Fruit fly (Drosophila melanogaster): ENCODE data around the gene MED31.

Gene MED31

DNA sequence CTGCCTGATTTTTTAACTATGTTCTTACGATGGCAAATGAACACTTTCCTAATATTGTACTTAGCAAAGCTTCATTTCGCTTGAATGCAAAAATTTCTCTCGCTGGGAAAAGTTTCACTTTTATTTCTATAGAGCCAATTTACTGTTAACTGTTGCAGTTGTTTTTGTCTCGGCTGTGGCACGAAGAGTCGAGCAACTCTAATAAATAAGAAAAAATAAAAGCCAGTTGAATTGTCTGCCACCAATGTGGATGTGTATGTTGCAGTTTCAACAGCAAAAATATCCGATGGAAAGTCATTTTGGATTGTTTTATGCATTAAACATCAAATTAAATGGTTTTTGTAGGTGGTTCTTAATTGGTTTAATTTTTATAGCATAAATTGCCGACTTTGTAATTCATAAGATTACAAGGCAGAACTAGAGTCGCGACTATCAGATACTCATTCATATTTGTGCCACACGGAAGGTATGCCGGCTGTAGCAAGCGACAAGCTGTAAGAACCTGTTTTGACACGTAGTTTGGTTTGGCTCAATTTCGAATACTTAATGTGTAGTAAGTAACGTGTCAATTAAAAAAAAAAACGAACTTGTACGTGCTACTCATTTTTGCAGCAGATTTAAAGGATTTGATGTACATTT lies 24.4 kb downstream of the MED31 start (continued):
- TF ChIP-seq CG31388 (GFP tag; optimal IDR thresholded peaks at IDR 0.05) (no peak), pho (GFP tag; optimal IDR thresholded peaks at IDR 0.05) (no peak), D19A (tag; optimal IDR thresholded peaks at IDR 0.05) (no peak), cas (GFP tag; IDR thresholded peaks at IDR 0.05) (no peak), Sin3A (optimal IDR thresholded peaks at IDR 0.05) (no peak), lab (GFP tag; optimal IDR thresholded peaks at IDR 0.05) (no peak), vnd (GFP tag; IDR thresholded peaks at IDR 0.05; ENCODE audit: partially characterized antibody) (peak; percentile 60), croc (GFP tag; conservative IDR thresholded peaks at IDR 0.05) (no peak), ac (GFP tag; optimal IDR thresholded peaks at IDR 0.05) (no peak), Rx (GFP tag; IDR thresholded peaks at IDR 0.05) (no peak), Jarid2 (GFP tag; optimal IDR thresholded peaks at IDR 0.05) (no peak), CG1647 (GFP tag; optimal IDR thresholded peaks at IDR 0.05) (no peak), onecut (GFP tag; IDR thresholded peaks at IDR 0.05) (no peak), jing (GFP tag; optimal IDR thresholded peaks at IDR 0.05) (no peak), sob (GFP tag; IDR thresholded peaks at IDR 0.05) (no peak), fru (optimal IDR thresholded peaks at IDR 0.05) (no peak), CG33213 (GFP tag; optimal IDR thresholded peaks at IDR 0.05) (no peak), CG4730 (GFP tag; IDR thresholded peaks at IDR 0.05) (no peak), Neu2 (GFP tag; optimal IDR thresholded peaks at IDR 0.05; ENCODE audit: borderline replicate concordance) (no peak), tna (GFP tag; IDR thresholded peaks at IDR 0.05; ENCODE audit: partially characterized antibody) (peak; percentile 84), CG4707 (GFP tag; optimal IDR thresholded peaks at IDR 0.05) (no peak), bcd (GFP tag; optimal IDR thresholded peaks at IDR 0.05) (no peak), CG7839 (tag; optimal IDR thresholded peaks at IDR 0.05) (no peak), exex (tag; optimal IDR thresholded peaks at IDR 0.05) (no peak), ranshi (GFP tag; IDR thresholded peaks at IDR 0.05) (no peak), YL-1 (GFP tag; optimal IDR thresholded peaks at IDR 0.05) (no peak)

DNA sequence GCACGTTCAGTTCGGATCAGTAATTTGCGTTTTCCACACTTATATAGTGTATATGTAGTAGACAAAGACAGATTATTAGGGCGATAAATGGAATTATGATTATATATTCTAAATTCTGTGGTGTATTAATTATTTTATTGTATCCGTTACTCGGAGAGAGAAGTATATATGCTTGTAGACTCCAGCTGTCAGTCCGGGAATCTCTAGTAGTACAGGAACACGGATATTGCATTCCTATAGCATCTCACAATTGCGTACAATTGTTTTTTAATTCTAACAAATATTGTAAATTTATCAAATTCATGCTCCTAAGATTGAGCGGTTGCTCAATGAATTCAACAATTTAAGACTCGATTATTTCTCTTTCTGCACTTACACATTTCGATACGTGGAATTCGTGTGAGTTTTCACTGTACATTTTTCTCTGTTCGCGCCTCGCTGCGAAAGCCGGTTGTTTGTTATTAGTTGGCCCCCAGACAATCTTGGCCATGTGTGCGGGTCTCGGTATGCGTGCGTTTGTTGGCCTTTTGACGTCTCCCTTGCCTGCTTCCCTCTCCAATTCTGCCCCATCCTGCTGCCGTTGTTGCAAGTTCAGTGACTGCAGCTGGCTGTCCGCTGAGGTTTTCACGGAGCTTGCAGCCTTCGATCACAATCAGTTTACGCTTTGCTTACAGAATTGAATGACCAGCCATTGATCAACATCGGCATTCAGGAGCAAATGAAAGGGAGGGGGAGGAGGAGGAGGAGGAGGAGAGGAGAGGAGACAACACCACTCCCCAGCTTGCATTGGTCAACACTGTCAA lies 25.8 kb downstream of the MED31 start:
- peak; percentile 14 for TF ChIP-seq CG18262 (tag; optimal IDR thresholded peaks at IDR 0.05)
- TF ChIP-seq CG7372 (GFP tag; IDR thresholded peaks at IDR 0.05): no peak
- no peak for TF ChIP-seq CG5953 (GFP tag; IDR thresholded peaks at IDR 0.05)
- peak; percentile 9 for TF ChIP-seq sd (tag; optimal IDR thresholded peaks at IDR 0.05)
- no peak for TF ChIP-seq CG2199 (GFP tag; IDR thresholded peaks at IDR 0.05)
- no peak for TF ChIP-seq Ada2b (GFP tag; IDR thresholded peaks at IDR 0.05)
- peak in 1 of 2 experiments; percentile 18 for TF ChIP-seq bsh (GFP tag; optimal IDR thresholded peaks at IDR 0.05)
- TF ChIP-seq dmrt99B (tag; optimal IDR thresholded peaks at IDR 0.05): peak; percentile 0
- no peak for TF ChIP-seq Blimp-1 (GFP tag; optimal IDR thresholded peaks at IDR 0.05)
- peak; percentile 11 for TF ChIP-seq Med (GFP tag)
- TF ChIP-seq Vsx1 (GFP tag; optimal IDR thresholded peaks at IDR 0.05): no peak
- no peak for TF ChIP-seq mirr (GFP tag; optimal IDR thresholded peaks at IDR 0.05)
- no peak for TF ChIP-seq vfl (GFP tag; optimal IDR thresholded peaks at IDR 0.05)
- no peak for TF ChIP-seq sqz (GFP tag; optimal IDR thresholded peaks at IDR 0.05)
- no peak for TF ChIP-seq Bteb2 (GFP tag; optimal IDR thresholded peaks at IDR 0.05)
- 0 out of 2 replicates have a peak, but pooled peaks have one; percentile 11 for TF ChIP-seq CG31441 (GFP tag; IDR thresholded peaks at IDR 0.05)
- 0 out of 4 replicates have a peak, but pooled peaks have one; percentile 14 for TF ChIP-seq chinmo (GFP tag; IDR thresholded peaks at IDR 0.05; ENCODE audit: partially characterized antibody)
- TF ChIP-seq gsb (GFP tag; IDR thresholded peaks at IDR 0.05): no peak
- no peak for TF ChIP-seq gem (tag; optimal IDR thresholded peaks at IDR 0.05)
- TF ChIP-seq CG8924 (tag; optimal IDR thresholded peaks at IDR 0.05): no peak
- no peak for TF ChIP-seq NK7.1 (GFP tag; optimal IDR thresholded peaks at IDR 0.05)
- TF ChIP-seq Oli (tag; optimal IDR thresholded peaks at IDR 0.05): no peak
- no peak for TF ChIP-seq CG13123 (GFP tag; optimal IDR thresholded peaks at IDR 0.05)
- no peak for TF ChIP-seq MTF-1 (GFP tag; optimal IDR thresholded peaks at IDR 0.05; ENCODE audit: borderline replicate concordance)
